Fruit fly (Drosophila melanogaster) whole organism, embryonic: ENCODE measurements around the gene CG5050.

ENCODE experiments used
- CG12744 ChIP-seq: fragments of 200-800 bp; sonication (Bioruptor generic); optimal IDR thresholded peaks from 2 replicates; lab custom pipeline; 2016; ENCODE audit warnings: missing biosample characterization, missing genetic modification characterization
- CG12942 ChIP-seq: fragments of 200-800 bp; sonication (Bioruptor generic); optimal IDR thresholded peaks from 3 replicates; lab custom pipeline; 2016; ENCODE audit warnings: missing biosample characterization, missing genetic modification characterization
- CG13287 ChIP-seq: fragments of 200-800 bp; sonication (Bioruptor generic); IDR thresholded peaks from 2 replicates; pipeline ENCODE4 v1.3.6; 2022; ENCODE audit warnings: missing biosample characterization, missing genetic modification characterization; ENCODE audit not compliant: partially characterized antibody
- CG14860 ChIP-seq: fragments of 200-800 bp; sonication (Bioruptor generic); IDR thresholded peaks from 3 replicates; pipeline ENCODE4 v1.3.6; 2022; ENCODE audit warnings: missing biosample characterization, missing genetic modification characterization; ENCODE audit not compliant: partially characterized antibody
- CG17568 ChIP-seq: fragments of 200-800 bp; sonication (Bioruptor generic); optimal IDR thresholded peaks from 2 replicates; lab custom pipeline; 2018; ENCODE audit warnings: missing biosample characterization, mild to moderate bottlenecking, missing genetic modification characterization, moderate library complexity
- CG1792 ChIP-seq: fragments of 200-800 bp; sonication (Bioruptor generic); optimal IDR thresholded peaks from 2 replicates; lab custom pipeline; 2016; ENCODE audit warnings: missing biosample characterization, missing genetic modification characterization
- CG31224 ChIP-seq: fragments of 200-800 bp; sonication (Bioruptor generic); IDR thresholded peaks from 2 replicates; pipeline ENCODE4 v1.3.6; 2022; ENCODE audit warnings: missing biosample characterization, missing genetic modification characterization
- CG34224 ChIP-seq: fragments of 200-800 bp; sonication (Bioruptor generic); IDR thresholded peaks from 3 replicates; pipeline ENCODE4 v1.3.6; 2022; ENCODE audit warnings: missing biosample characterization, missing genetic modification characterization; ENCODE audit not compliant: partially characterized antibody
- CG3847 ChIP-seq: fragments of 200-800 bp; sonication (Bioruptor generic); IDR thresholded peaks from 2 replicates; pipeline ENCODE4 v1.3.6; 2022; ENCODE audit warnings: missing biosample characterization, missing genetic modification characterization
- CG4730 ChIP-seq: fragments of 200-800 bp; sonication (Bioruptor generic); IDR thresholded peaks from 2 replicates; pipeline ENCODE4 v1.3.6; 2022; ENCODE audit warnings: missing biosample characterization, missing genetic modification characterization
- CG5245 ChIP-seq: fragments of 200-800 bp; sonication (Bioruptor generic); optimal IDR thresholded peaks from 3 replicates; lab custom pipeline; 2016; ENCODE audit warnings: missing biosample characterization, missing genetic modification characterization
- CG6654 ChIP-seq: fragments of 200-800 bp; sonication (Bioruptor generic); optimal IDR thresholded peaks from 2 replicates; lab custom pipeline; 2017; ENCODE audit warnings: missing biosample characterization, mild to moderate bottlenecking, missing genetic modification characterization
- CG7987 ChIP-seq: fragments of 200-800 bp; sonication (Bioruptor generic); optimal IDR thresholded peaks from 2 replicates; lab custom pipeline; 2018; ENCODE audit warnings: missing biosample characterization, mild to moderate bottlenecking, missing genetic modification characterization, moderate library complexity
- CTCF ChIP-seq: fragments of 200-800 bp; sonication (Bioruptor generic); optimal IDR thresholded peaks from 2 replicates; lab custom pipeline; 2017; ENCODE audit warnings: missing biosample characterization, mild to moderate bottlenecking, missing genetic modification characterization, moderate library complexity
- Dad ChIP-seq: fragments of 200-800 bp; sonication (Bioruptor generic); optimal IDR thresholded peaks from 3 replicates; lab custom pipeline; 2016; ENCODE audit warnings: missing biosample characterization, missing genetic modification characterization
- Doc3 ChIP-seq: fragments of 200-800 bp; sonication (Bioruptor generic); IDR thresholded peaks from 3 replicates; pipeline ENCODE4 v1.3.6; 2022; ENCODE audit warnings: missing biosample characterization, missing genetic modification characterization; ENCODE audit not compliant: partially characterized antibody
- Fer3 ChIP-seq: fragments of 200-800 bp; sonication (Bioruptor generic); optimal IDR thresholded peaks from 2 replicates; lab custom pipeline; 2018; ENCODE audit warnings: missing biosample characterization, mild to moderate bottlenecking, missing genetic modification characterization, moderate library complexity
- HLH4C ChIP-seq: fragments of 200-800 bp; sonication (Bioruptor generic); IDR thresholded peaks from 3 replicates; pipeline ENCODE4 v1.3.6; 2022; ENCODE audit warnings: missing biosample characterization, missing genetic modification characterization; ENCODE audit not compliant: partially characterized antibody
- HLH54F ChIP-seq: fragments of 200-800 bp; sonication (Bioruptor generic); optimal IDR thresholded peaks from 3 replicates; lab custom pipeline; 2016; ENCODE audit warnings: missing biosample characterization, missing genetic modification characterization
- Hmx ChIP-seq: fragments of 200-800 bp; sonication (Bioruptor generic); optimal IDR thresholded peaks from 2 replicates; lab custom pipeline; 2016; ENCODE audit warnings: missing biosample characterization, missing genetic modification characterization
- Hr78 ChIP-seq, 2 experiments: fragments of 200-800 bp in 1 of 2; fragments of >200 bp in 1 of 2; sonication (Bioruptor generic) in 1 of 2; optimal IDR thresholded peaks; 2 replicates each; lab custom pipeline; 2017 to 2019; ENCODE audit warnings: missing biosample characterization in 2 of 2, missing genetic modification characterization in 2 of 2, mild to moderate bottlenecking in 1 of 2, moderate library complexity in 1 of 2
- MTF-1 ChIP-seq: fragments of 200-800 bp; sonication (Bioruptor generic); optimal IDR thresholded peaks from 2 replicates; lab custom pipeline; 2018; ENCODE audit warnings: missing biosample characterization, mild to moderate bottlenecking, missing genetic modification characterization, borderline replicate concordance
- Oaz ChIP-seq: fragments of 200-800 bp; sonication (Bioruptor generic); IDR thresholded peaks from 2 replicates; pipeline ENCODE4 v1.3.6; 2022; ENCODE audit warnings: missing biosample characterization, missing genetic modification characterization
- Ptx1 ChIP-seq: fragments of 200-800 bp; sonication (Bioruptor generic); IDR thresholded peaks from 2 replicates; pipeline ENCODE4 v1.3.6; 2022; ENCODE audit warnings: missing biosample characterization, missing genetic modification characterization
- Sox100B ChIP-seq: fragments of 200-800 bp; sonication (Bioruptor generic); optimal IDR thresholded peaks from 3 replicates; lab custom pipeline; 2018; ENCODE audit warnings: missing biosample characterization, mild to moderate bottlenecking, missing genetic modification characterization
- Sry-β ChIP-seq: fragments of 200-800 bp; sonication (Bioruptor generic); optimal IDR thresholded peaks from 2 replicates; lab custom pipeline; 2018; ENCODE audit warnings: missing biosample characterization, mild to moderate bottlenecking, missing genetic modification characterization, moderate library complexity
- TFAM ChIP-seq: fragments of 200-800 bp; sonication (Bioruptor generic); optimal IDR thresholded peaks from 2 replicates; lab custom pipeline; 2017; ENCODE audit warnings: missing biosample characterization, missing genetic modification characterization, inconsistent platforms
- Tbp ChIP-seq: fragments of >200 bp; optimal IDR thresholded peaks from 2 replicates; lab custom pipeline; 2018; ENCODE audit warnings: missing biosample characterization, missing genetic modification characterization
- bowl ChIP-seq: fragments of 200-800 bp; sonication (Bioruptor generic); IDR thresholded peaks from 2 replicates; pipeline ENCODE4 v1.3.6; 2022; ENCODE audit warnings: missing biosample characterization, missing genetic modification characterization
- br ChIP-seq: fragments of >200 bp; optimal IDR thresholded peaks from 2 replicates; lab custom pipeline; 2017
- chif ChIP-seq, 2 experiments: fragments of 200-800 bp; sonication (Bioruptor generic); optimal IDR thresholded peaks; 3 replicates each; lab custom pipeline; 2016; ENCODE audit warnings: missing biosample characterization in 2 of 2, missing genetic modification characterization in 2 of 2
- chn ChIP-seq: fragments of 200-800 bp; sonication (Bioruptor generic); optimal IDR thresholded peaks from 2 replicates; lab custom pipeline; 2016; ENCODE audit warnings: missing biosample characterization, missing genetic modification characterization
- corto ChIP-seq: fragments of 200-800 bp; sonication (Bioruptor generic); optimal IDR thresholded peaks from 2 replicates; lab custom pipeline; 2016; ENCODE audit warnings: missing biosample characterization, mild to moderate bottlenecking, missing genetic modification characterization, moderate library complexity
- da ChIP-seq: fragments of 200-800 bp; sonication (Bioruptor generic); optimal IDR thresholded peaks from 2 replicates; lab custom pipeline; 2016; ENCODE audit warnings: missing biosample characterization, missing genetic modification characterization
- danr ChIP-seq: fragments of 200-800 bp; sonication (Bioruptor generic); IDR thresholded peaks from 2 replicates; pipeline ENCODE4 v1.3.6; 2022; ENCODE audit warnings: missing biosample characterization, missing genetic modification characterization
- disco-r ChIP-seq: fragments of 200-800 bp; sonication (Bioruptor generic); optimal IDR thresholded peaks from 2 replicates; lab custom pipeline; 2016; ENCODE audit warnings: missing biosample characterization, missing genetic modification characterization
- gro ChIP-seq: fragments of 200-800 bp; sonication (Bioruptor generic); optimal IDR thresholded peaks from 2 replicates; lab custom pipeline; 2016; ENCODE audit warnings: missing biosample characterization, missing genetic modification characterization
- h ChIP-seq: fragments of >200 bp; optimal IDR thresholded peaks from 2 replicates; lab custom pipeline; 2017
- her ChIP-seq: fragments of 200-800 bp; sonication (Bioruptor generic); optimal IDR thresholded peaks from 2 replicates; lab custom pipeline; 2016; ENCODE audit warnings: missing biosample characterization, missing genetic modification characterization
- mam ChIP-seq: fragments of 200-800 bp; sonication (Bioruptor generic); optimal IDR thresholded peaks from 3 replicates; lab custom pipeline; 2016; ENCODE audit warnings: missing biosample characterization, missing genetic modification characterization
- pan ChIP-seq, 4 experiments: fragments of >200 bp in 3 of 4; fragments of 200-800 bp in 1 of 4; sonication (Bioruptor generic) in 1 of 4; optimal IDR thresholded peaks in 3 of 4; IDR thresholded peaks in 1 of 4; 2 replicates each; pipeline versions ENCODE4 v1.3.6 to Lab custom; 2017 to 2022; ENCODE audit warnings: missing biosample characterization in 2 of 4, missing genetic modification characterization in 2 of 4, mixed read lengths in 1 of 4
- ro ChIP-seq: fragments of 200-800 bp; sonication (Bioruptor generic); IDR thresholded peaks from 2 replicates; pipeline ENCODE4 v1.3.6; 2022; ENCODE audit warnings: missing biosample characterization, missing genetic modification characterization
- schlank ChIP-seq: fragments of 200-800 bp; sonication (Bioruptor generic); optimal IDR thresholded peaks from 2 replicates; lab custom pipeline; 2018; ENCODE audit warnings: missing biosample characterization, mild to moderate bottlenecking, missing genetic modification characterization
- shn ChIP-seq: fragments of 200-800 bp; sonication (Bioruptor generic); optimal IDR thresholded peaks from 3 replicates; lab custom pipeline; 2016; ENCODE audit warnings: missing biosample characterization, missing genetic modification characterization
- sisA ChIP-seq: fragments of 200-800 bp; sonication (Bioruptor generic); IDR thresholded peaks from 2 replicates; pipeline ENCODE4 v1.3.6; 2022; ENCODE audit warnings: missing biosample characterization, missing genetic modification characterization
- sna ChIP-seq: fragments of 200-800 bp; sonication (Bioruptor generic); IDR thresholded peaks from 2 replicates; pipeline ENCODE4 v1.3.6; 2022; ENCODE audit warnings: missing biosample characterization, missing genetic modification characterization; ENCODE audit not compliant: partially characterized antibody
- unc-4 ChIP-seq: fragments of 200-800 bp; sonication (Bioruptor generic); IDR thresholded peaks from 2 replicates; pipeline ENCODE4 v1.3.6; 2022; ENCODE audit warnings: missing biosample characterization, missing genetic modification characterization; ENCODE audit not compliant: partially characterized antibody
- usp ChIP-seq: fragments of >200 bp; optimal IDR thresholded peaks from 2 replicates; lab custom pipeline; 2017; ENCODE audit warnings: missing biosample characterization, missing genetic modification characterization
- vfl ChIP-seq: fragments of 200-800 bp; sonication (Bioruptor generic); optimal IDR thresholded peaks from 2 replicates; lab custom pipeline; 2016; ENCODE audit warnings: missing biosample characterization, missing genetic modification characterization
- zfh2 ChIP-seq: fragments of 200-800 bp; sonication (Bioruptor generic); optimal IDR thresholded peaks from 2 replicates; lab custom pipeline; 2016; ENCODE audit warnings: missing biosample characterization, missing genetic modification characterization

The CG5050 gene

dm6 chr2L:17465915-17466677, 13.4 kb downstream of the CG5050 start (continued):
- TF ChIP-seq mam (GFP tag; lab: Kevin White, UChicago) (peak; percentile 82), CG7987 (GFP tag; lab: Kevin White, UChicago) (peak; percentile 1), Sox100B (GFP tag; lab: Kevin White, UChicago) (peak; percentile 79), TFAM (GFP tag; lab: Kevin White, UChicago) (peak; percentile 4), br (lab: Kevin White, UChicago) (no peak), CG12942 (peak; percentile 72), CG4730 (GFP tag; lab: Robert Waterston, UW) (peak; percentile 30; the same call in 1 of the 2 replicates), CG3847 (GFP tag; lab: Robert Waterston, UW) (peak; percentile 52; the same call in 1 of the 2 replicates), CG14860 (GFP tag; lab: Robert Waterston, UW) (no peak), CG31224 (GFP tag; lab: Robert Waterston, UW) (peak; percentile 45; the same call in 1 of the 2 replicates), danr (GFP tag; lab: Robert Waterston, UW) (peak; percentile 62), CG6654 (GFP tag; lab: Kevin White, UChicago) (peak; percentile 61), bowl (GFP tag; lab: Robert Waterston, UW) (peak; percentile 66; the same call in 1 of the 2 replicates), CG17568 (GFP tag; lab: Kevin White, UChicago) (peak; percentile 68), corto (GFP tag; lab: Kevin White, UChicago) (no peak), HLH54F (GFP tag; lab: Kevin White, UChicago) (peak; percentile 72), CTCF (peak; percentile 85), Hmx (GFP tag; lab: Kevin White, UChicago) (no peak), CG1792 (GFP tag; lab: Kevin White, UChicago) (peak; percentile 83), chn (GFP tag; lab: Kevin White, UChicago) (peak; percentile 60), da (GFP tag; lab: Kevin White, UChicago) (peak; percentile 94), Ptx1 (GFP tag; lab: Robert Waterston, UW) (peak; percentile 85), schlank (tag; lab: Kevin White, UChicago) (no peak), Doc3 (no peak), MTF-1 (GFP tag; lab: Kevin White, UChicago) (peak; percentile 52), HLH4C (GFP tag; lab: Robert Waterston, UW) (no peak), unc-4 (GFP tag; lab: Robert Waterston, UW) (no peak), zfh2 (no peak), pan (optimal IDR thresholded peaks at IDR 0.05; lab: Kevin White, UChicago) (no peak), pan (GFP tag; optimal IDR thresholded peaks at IDR 0.05 in 1 of 2, IDR thresholded peaks at IDR 0.05 in 1 of 2) (peak in 1 of 2 experiments; percentile 74), CG34224 (GFP tag; lab: Robert Waterston, UW) (no peak), h (no peak), her (GFP tag; lab: Kevin White, UChicago) (peak; percentile 66), CG13287 (GFP tag; lab: Robert Waterston, UW) (no peak), CG5245 (GFP tag; lab: Kevin White, UChicago) (peak; percentile 68), sna (GFP tag; lab: Robert Waterston, UW) (no peak), shn (GFP tag; lab: Kevin White, UChicago) (peak; percentile 77), Fer3 (tag; lab: Kevin White, UChicago) (peak; percentile 76), sisA (GFP tag; lab: Robert Waterston, UW) (peak; percentile 80), Hr78 (GFP tag; optimal IDR thresholded peaks at IDR 0.05; lab: Kevin White, UChicago) (no peak), Oaz (GFP tag; lab: Robert Waterston, UW) (peak; percentile 51; the same call in 1 of the 2 replicates), Tbp (no peak), usp (GFP tag; lab: Kevin White, UChicago) (no peak), vfl (GFP tag; lab: Kevin White, UChicago) (no peak), gro (GFP tag; lab: Kevin White, UChicago) (peak; percentile 40), Sry-β (peak; percentile 27), ro (GFP tag; lab: Robert Waterston, UW) (peak; percentile 46; the same call in 1 of the 2 replicates), disco-r (GFP tag; lab: Kevin White, UChicago) (peak; percentile 44), Dad (GFP tag; lab: Kevin White, UChicago) (peak; percentile 75), CG12744 (GFP tag; lab: Kevin White, UChicago) (peak; percentile 52), chif (GFP tag; optimal IDR thresholded peaks at IDR 0.05; lab: Kevin White, UChicago) (peak; percentile 84)
